Worm (Caenorhabditis elegans) whole organism, L4 larva: ENCODE data around the gene M04D8.7.

ENCODE experiments used
- ama-1 ChIP-seq: fragments of 150-350 bp; optimal IDR thresholded peaks from 2 replicates; lab custom pipeline; 2014; ENCODE audit warnings: inconsistent platforms, mixed read lengths
- egl-27 ChIP-seq: sonication (generic microtip); optimal IDR thresholded peaks from 3 replicates; lab custom pipeline; 2017; ENCODE audit warnings: missing biosample characterization, missing genetic modification reagents, missing genetic modification characterization

ce11 chrIII:10076042-10076441 is 38.8 kb downstream of the M04D8.7 start:
- TF ChIP-seq ama-1 (lab: Kevin White, UChicago) (no peak), egl-27 (tag; lab: Kevin White, UChicago) (no peak)
